Fruit fly (Drosophila melanogaster): ENCODE data around the gene neo.

The neo gene

DNA sequence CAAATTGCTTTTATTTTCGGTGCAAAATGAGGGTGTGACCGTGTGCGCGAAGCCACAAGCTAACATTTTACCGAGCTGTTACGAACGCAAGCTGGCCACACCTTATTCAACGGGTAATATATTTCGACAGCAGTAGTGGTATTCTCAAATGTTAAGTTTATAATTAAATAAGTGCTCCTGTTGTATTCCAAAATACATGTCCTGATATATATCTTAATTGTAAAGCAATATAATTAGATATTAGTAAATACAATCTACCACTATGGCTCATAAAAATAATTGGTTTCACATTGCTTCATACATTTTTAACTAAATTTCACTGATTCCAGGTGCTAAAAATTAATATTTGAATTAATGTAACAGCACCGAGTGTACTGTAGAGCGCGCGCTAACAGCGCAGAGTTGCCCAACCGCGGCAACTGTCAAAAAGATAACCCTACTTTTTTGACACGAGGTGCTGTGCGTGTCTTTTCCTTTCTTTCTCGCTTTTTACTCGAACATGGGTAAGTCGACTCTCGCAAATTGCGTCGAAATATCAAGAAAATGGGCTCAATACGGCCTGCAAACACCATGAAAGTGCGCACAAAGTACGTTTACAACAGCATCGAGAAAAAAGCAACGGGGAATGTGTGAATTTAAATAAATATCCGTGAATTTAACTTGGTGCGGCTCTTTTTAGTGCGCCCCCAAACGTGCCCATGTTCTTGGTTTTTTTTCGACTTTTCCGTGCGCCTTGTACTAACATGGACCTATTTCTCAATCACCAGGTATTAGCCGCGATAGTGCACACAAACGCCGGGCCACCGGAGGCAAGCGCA lies 42.7 kb downstream of the neo start, which contains the start of the genes CG15514 and RpS8 (continued):
- TF ChIP-seq h (optimal IDR thresholded peaks at IDR 0.05), result no peak
- no peak for TF ChIP-seq CG8478 (optimal IDR thresholded peaks at IDR 0.05)
- TF ChIP-seq CG15073 (GFP tag; optimal IDR thresholded peaks at IDR 0.05), result no peak
- no peak for TF ChIP-seq CG18476 (GFP tag; optimal IDR thresholded peaks at IDR 0.05)
- TF ChIP-seq wor (GFP tag; IDR thresholded peaks at IDR 0.05), result no peak
- no peak for TF ChIP-seq CG11696 (GFP tag; IDR thresholded peaks at IDR 0.05)
- TF ChIP-seq CG1529 (GFP tag; optimal IDR thresholded peaks at IDR 0.05), result peak; percentile 43
- peak; percentile 24 for TF ChIP-seq CG4854 (GFP tag; optimal IDR thresholded peaks at IDR 0.05)
- no peak for TF ChIP-seq ftz-f1 (GFP tag; optimal IDR thresholded peaks at IDR 0.05)
- peak; percentile 57 for TF ChIP-seq CG17359 (tag; optimal IDR thresholded peaks at IDR 0.05)
- peak; percentile 56 for TF ChIP-seq CG5180 (GFP tag; optimal IDR thresholded peaks at IDR 0.05)
- no peak for TF ChIP-seq gt (GFP tag; IDR thresholded peaks at IDR 0.05)
- TF ChIP-seq vvl (GFP tag; IDR thresholded peaks at IDR 0.05), result peak; percentile 55; the same call in 1 of the 2 replicates
- no peak for TF ChIP-seq Spps (tag; optimal IDR thresholded peaks at IDR 0.05)
- no peak for TF ChIP-seq ro (GFP tag; IDR thresholded peaks at IDR 0.05)
- peak; percentile 66 for TF ChIP-seq trem (tag; optimal IDR thresholded peaks at IDR 0.05)
- TF ChIP-seq twi (tag; optimal IDR thresholded peaks at IDR 0.05), result peak; percentile 39
- peak; percentile 47 for TF ChIP-seq CG7839 (tag; optimal IDR thresholded peaks at IDR 0.05)
- no peak for TF ChIP-seq tna (GFP tag; IDR thresholded peaks at IDR 0.05; ENCODE audit: partially characterized antibody)
- no peak for TF ChIP-seq pan (optimal IDR thresholded peaks at IDR 0.05)
- TF ChIP-seq pan (GFP tag; optimal IDR thresholded peaks at IDR 0.05 in 1 of 2, IDR thresholded peaks at IDR 0.05 in 1 of 2), result peak in 1 of 2 experiments; percentile 54
- TF ChIP-seq mam (GFP tag; optimal IDR thresholded peaks at IDR 0.05), result peak; percentile 25
- peak; percentile 35 for TF ChIP-seq sens (GFP tag)
- no peak for TF ChIP-seq Tbp (GFP tag; optimal IDR thresholded peaks at IDR 0.05)
- no peak for TF ChIP-seq tio (GFP tag; optimal IDR thresholded peaks at IDR 0.05)
- peak; percentile 57; the same call in 1 of the 2 replicates for TF ChIP-seq chm (GFP tag; IDR thresholded peaks at IDR 0.05)
- TF ChIP-seq Meics (GFP tag; optimal IDR thresholded peaks at IDR 0.05), result peak; percentile 82
- peak; percentile 11 for TF ChIP-seq Dad (GFP tag; optimal IDR thresholded peaks at IDR 0.05)
- peak; percentile 59 for TF ChIP-seq zen (tag; optimal IDR thresholded peaks at IDR 0.05)
- TF ChIP-seq Ada2b (GFP tag; IDR thresholded peaks at IDR 0.05), result no peak
- TF ChIP-seq CrebB (tag; optimal IDR thresholded peaks at IDR 0.05), result no peak
- TF ChIP-seq H15 (GFP tag; IDR thresholded peaks at IDR 0.05), result no peak
- TF ChIP-seq CG9817 (tag; optimal IDR thresholded peaks at IDR 0.05), result peak; percentile 63
- no peak for TF ChIP-seq CkIIα-i1 (GFP tag; IDR thresholded peaks at IDR 0.05)
- TF ChIP-seq Pdp1 (GFP tag; optimal IDR thresholded peaks at IDR 0.05), result peak in 1 of 2 experiments; percentile 41
- TF ChIP-seq CG11085 (GFP tag; IDR thresholded peaks at IDR 0.05), result no peak
- 0 out of 2 replicates have a peak, but pooled peaks have one; percentile 27 for TF ChIP-seq NFAT (GFP tag; IDR thresholded peaks at IDR 0.05)
- TF ChIP-seq emc (GFP tag; optimal IDR thresholded peaks at IDR 0.05), result peak; percentile 3
- peak; percentile 71 for TF ChIP-seq CG2116 (GFP tag; optimal IDR thresholded peaks at IDR 0.05)
- TF ChIP-seq esg (GFP tag; conservative IDR thresholded peaks at IDR 0.05), result no peak; the same call in 1 of the 2 replicates
- TF ChIP-seq CG11695 (GFP tag; IDR thresholded peaks at IDR 0.05), result 0 out of 3 replicates have a peak, but pooled peaks have one; percentile 38
- TF ChIP-seq CG8281 (tag; optimal IDR thresholded peaks at IDR 0.05), result no peak
- peak; percentile 30 for TF ChIP-seq gsb-n (tag; optimal IDR thresholded peaks at IDR 0.05)
- no peak for TF ChIP-seq CG32772 (GFP tag; IDR thresholded peaks at IDR 0.05)
- no peak for TF ChIP-seq cato (GFP tag; optimal IDR thresholded peaks at IDR 0.05; ENCODE audit: borderline replicate concordance)
- no peak for TF ChIP-seq Neu2 (GFP tag; optimal IDR thresholded peaks at IDR 0.05; ENCODE audit: borderline replicate concordance)
- TF ChIP-seq Dll (GFP tag; IDR thresholded peaks at IDR 0.05; ENCODE audit: partially characterized antibody), result no peak
- peak; percentile 80 for TF ChIP-seq Hmr (GFP tag; optimal IDR thresholded peaks at IDR 0.05)
- TF ChIP-seq CG10431 (GFP tag; optimal IDR thresholded peaks at IDR 0.05), result peak; percentile 81
- TF ChIP-seq Ravus (GFP tag; IDR thresholded peaks at IDR 0.05), result no peak

All from whole organism, embryonic.